Worm (Caenorhabditis elegans) whole organism, late embryonic: ENCODE results near the gene mom-1.

Experiments used
- ama-1 ChIP-seq: fragments of 150-350 bp; optimal IDR thresholded peaks from 2 replicates; lab custom pipeline; 2014
- ceh-14 ChIP-seq: sonication (generic microtip); optimal IDR thresholded peaks from 2 replicates; lab custom pipeline; 2016; ENCODE audit warnings: missing genotype, missing genetic modification characterization, missing compliant biosample characterization
- ceh-6 ChIP-seq: fragments of 200-800 bp; sonication (Bioruptor generic); optimal IDR thresholded peaks from 2 replicates; lab custom pipeline; 2018; ENCODE audit warnings: mild to moderate bottlenecking, missing genetic modification characterization, missing compliant biosample characterization
- ceh-9 ChIP-seq: sonication (generic microtip); optimal IDR thresholded peaks from 2 replicates; lab custom pipeline; 2016; ENCODE audit warnings: mild to moderate bottlenecking, missing genetic modification characterization, inconsistent platforms, missing compliant biosample characterization
- fkh-10 ChIP-seq: fragments of 150-350 bp; optimal IDR thresholded peaks from 2 replicates; lab custom pipeline; 2014; ENCODE audit warnings: missing biosample characterization, missing genetic modification reagents, missing genetic modification characterization
- lin-11 ChIP-seq: fragments of 200-800 bp; sonication (Bioruptor generic); optimal IDR thresholded peaks from 2 replicates; lab custom pipeline; 2018; ENCODE audit warnings: mild to moderate bottlenecking, missing genetic modification characterization, missing compliant biosample characterization
- mec-3 ChIP-seq: sonication (generic microtip); optimal IDR thresholded peaks from 2 replicates; lab custom pipeline; 2016; ENCODE audit warnings: borderline replicate concordance, missing genetic modification characterization, missing compliant biosample characterization
- nfya-1 ChIP-seq: sonication (generic microtip); optimal IDR thresholded peaks from 2 replicates; lab custom pipeline; 2017; ENCODE audit warnings: missing genetic modification characterization, mild to moderate bottlenecking, missing compliant biosample characterization, antibody characterized with exemption, moderate library complexity
- nhr-11 ChIP-seq: fragments of 150-350 bp; optimal IDR thresholded peaks from 2 replicates; lab custom pipeline; 2014; ENCODE audit warnings: missing biosample characterization, missing genetic modification characterization
- pag-3 ChIP-seq: sonication (generic microtip); optimal IDR thresholded peaks from 2 replicates; lab custom pipeline; 2016; ENCODE audit warnings: missing compliant biosample characterization, missing genetic modification characterization, borderline replicate concordance
- pqm-1 ChIP-seq: sonication (generic microtip); optimal IDR thresholded peaks from 2 replicates; lab custom pipeline; 2016; ENCODE audit warnings: missing genetic modification characterization, missing compliant biosample characterization
- rnt-1 ChIP-seq: sonication (generic microtip); optimal IDR thresholded peaks from 2 replicates; lab custom pipeline; 2016; ENCODE audit warnings: missing genetic modification characterization, missing compliant biosample characterization
- unc-55 ChIP-seq: sonication (generic microtip); optimal IDR thresholded peaks from 2 replicates; lab custom pipeline; 2017; ENCODE audit warnings: missing biosample characterization, missing genetic modification reagents, missing genetic modification characterization

ce11 chrX:6253899-6254670 is 38.8 kb upstream of the mom-1 start:
- no peak for TF ChIP-seq lin-11 (tag; lab: Kevin White, UChicago)
- TF ChIP-seq ceh-9 (tag; lab: Kevin White, UChicago), result no peak
- TF ChIP-seq nhr-11 (tag; lab: Kevin White, UChicago), result no peak
- no peak for TF ChIP-seq ama-1 (lab: Kevin White, UChicago)
- TF ChIP-seq ceh-6 (GFP tag; lab: Kevin White, UChicago), result no peak
- no peak for TF ChIP-seq mec-3 (tag; lab: Kevin White, UChicago)
- no peak for TF ChIP-seq rnt-1 (tag; lab: Kevin White, UChicago)
- TF ChIP-seq nfya-1, result peak; percentile 53
- no peak for TF ChIP-seq fkh-10 (GFP tag; lab: Kevin White, UChicago)
- TF ChIP-seq pag-3 (tag; lab: Kevin White, UChicago), result no peak
- peak; percentile 71 for TF ChIP-seq unc-55 (GFP tag; lab: Kevin White, UChicago)
- TF ChIP-seq pqm-1 (tag; lab: Kevin White, UChicago), result no peak
- TF ChIP-seq ceh-14 (tag; lab: Kevin White, UChicago), result no peak
